Worm (Caenorhabditis elegans) whole organism, midembryonic: ENCODE results near the gene R07B1.11.

Source experiments
- T22C8.4 ChIP-seq: fragments of 200-800 bp; sonication (Bioruptor generic); IDR thresholded peaks from 2 replicates; pipeline ENCODE4 v1.3.6; 2022; ENCODE audit warnings: missing genetic modification characterization, missing compliant biosample characterization
- cog-1 ChIP-seq: sonication (generic microtip); optimal IDR thresholded peaks from 2 replicates; lab custom pipeline; 2016; ENCODE audit warnings: missing genetic modification characterization, missing compliant biosample characterization
- flt-1 ChIP-seq: fragments of 200-800 bp; sonication (Bioruptor generic); IDR thresholded peaks from 2 replicates; pipeline ENCODE4 v1.3.6; 2022; ENCODE audit warnings: missing genetic modification characterization, missing compliant biosample characterization
- ztf-29 ChIP-seq: fragments of 200-800 bp; sonication (Bioruptor generic); IDR thresholded peaks from 2 replicates; pipeline ENCODE4 v1.3.6; 2022; ENCODE audit warnings: missing genetic modification reagents, missing genetic modification characterization, missing compliant biosample characterization

ce11 chrX:9831215-9831614 lies 25.5 kb upstream of the R07B1.11 start, which contains the start of gene rrc-1:
- TF ChIP-seq cog-1 (no peak), ztf-29 (GFP tag; lab: Robert Waterston, UW) (no peak), T22C8.4 (GFP tag; lab: Robert Waterston, UW) (no peak), flt-1 (GFP tag; lab: Robert Waterston, UW) (no peak)
